Worm (Caenorhabditis elegans) whole organism, L4/young adult: ENCODE measurements around the gene K03B4.2.

Experiments
- dao-5 ChIP-seq: sonication (generic microtip); optimal IDR thresholded peaks from 2 replicates; lab custom pipeline; 2016; ENCODE audit warnings: missing genotype, missing genetic modification characterization, moderate library complexity, missing compliant biosample characterization
- him-1 ChIP-seq: sonication (generic microtip); optimal IDR thresholded peaks from 2 replicates; lab custom pipeline; 2016; ENCODE audit warnings: missing genotype, missing genetic modification reagents, missing genetic modification characterization, missing compliant biosample characterization

ce11 chrV:4651480-4651879, 36.3 kb upstream of the K03B4.2 start:
- TF ChIP-seq dao-5 (tag; lab: Kevin White, UChicago) = no peak
- TF ChIP-seq him-1 (tag; lab: Kevin White, UChicago) = no peak
